Worm (Caenorhabditis elegans): Measurements from ENCODE around the gene sfxn-1.4.

DNA sequence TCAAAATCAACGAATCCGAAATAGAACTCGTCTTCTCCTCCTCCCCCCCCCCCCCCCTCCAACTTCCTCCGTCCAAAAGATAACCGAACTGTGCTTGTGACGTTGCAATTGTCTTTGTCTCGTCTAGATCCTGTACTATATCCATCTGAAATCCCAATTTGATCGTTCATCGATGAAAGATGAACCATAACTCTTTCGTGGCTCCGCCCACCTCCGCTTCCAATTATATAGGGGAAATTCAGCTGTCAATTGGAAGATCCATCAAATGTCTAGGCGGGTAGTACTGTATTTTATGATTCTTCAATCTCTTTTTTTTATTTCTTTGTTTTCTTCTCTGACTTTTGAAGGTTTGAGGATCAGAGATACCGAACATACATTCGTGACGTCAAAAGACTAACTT lies 35.7 kb downstream of the sfxn-1.4 start:
- TF ChIP-seq T22C8.4 (GFP tag; IDR thresholded peaks at IDR 0.05) (no peak), flt-1 (GFP tag; IDR thresholded peaks at IDR 0.05) (no peak), tab-1 (GFP tag; IDR thresholded peaks at IDR 0.05) (no peak), ref-1 (GFP tag; conservative IDR thresholded peaks at IDR 0.05) (no peak), klf-2 (GFP tag; conservative IDR thresholded peaks at IDR 0.05) (no peak), cog-1 (tag; optimal IDR thresholded peaks at IDR 0.05) (no peak)
